Worm (Caenorhabditis elegans) whole organism, L3 larva: ENCODE measurements around the gene Y59C2A.3.
"Not testable (repeated sequence)": the region's sequence is repeated elsewhere in the genome, so short reads cannot be mapped to it uniquely, and the experiment has no call there.

ENCODE experiments used
- R02D3.7 ChIP-seq: fragments of 150-350 bp; optimal IDR thresholded peaks from 2 replicates; lab custom pipeline; 2014; ENCODE audit warnings: missing biosample characterization, missing genetic modification characterization
- ZK546.5 ChIP-seq: sonication (generic microtip); optimal IDR thresholded peaks from 2 replicates; lab custom pipeline; 2017; ENCODE audit warnings: missing biosample characterization, missing genetic modification characterization
- ama-1 ChIP-seq: fragments of 150-350 bp; optimal IDR thresholded peaks from 2 replicates; lab custom pipeline; 2018
- ceh-16 ChIP-seq: sonication (generic microtip); optimal IDR thresholded peaks from 2 replicates; lab custom pipeline; 2017; ENCODE audit warnings: missing biosample characterization, missing genetic modification characterization
- ceh-28 ChIP-seq: fragments of 150-350 bp; optimal IDR thresholded peaks from 2 replicates; lab custom pipeline; 2014; ENCODE audit warnings: missing biosample characterization, missing genetic modification reagents, missing genetic modification characterization
- ceh-9 ChIP-seq: sonication (generic microtip); optimal IDR thresholded peaks from 2 replicates; lab custom pipeline; 2018; ENCODE audit warnings: missing biosample characterization, missing genetic modification characterization
- daf-12 ChIP-seq: fragments of 150-350 bp; optimal IDR thresholded peaks from 2 replicates; lab custom pipeline; 2014; ENCODE audit warnings: missing biosample characterization, missing genetic modification reagents, missing genetic modification characterization
- egl-27 ChIP-seq: sonication (generic microtip); optimal IDR thresholded peaks from 4 replicates; lab custom pipeline; 2017; ENCODE audit warnings: missing biosample characterization, missing genetic modification reagents, missing genetic modification characterization
- egl-5 ChIP-seq: fragments of 150-350 bp; optimal IDR thresholded peaks from 2 replicates; lab custom pipeline; 2017; ENCODE audit warnings: missing biosample characterization, missing genetic modification reagents, missing genetic modification characterization, inconsistent platforms
- elt-1 ChIP-seq: fragments of 150-350 bp; optimal IDR thresholded peaks from 2 replicates; lab custom pipeline; 2014; ENCODE audit warnings: missing biosample characterization, missing genetic modification characterization
- elt-3 ChIP-seq, 3 experiments: fragments of 150-350 bp in 1 of 3; sonication (generic microtip) in 2 of 3; optimal IDR thresholded peaks; 2 replicates in 2 of 3; 4 replicates in 1 of 3; lab custom pipeline; 2014 to 2017; ENCODE audit warnings: missing biosample characterization in 3 of 3, missing genetic modification characterization in 3 of 3
- eor-1 ChIP-seq, 2 experiments: fragments of 150-350 bp; optimal IDR thresholded peaks; 2 replicates each; lab custom pipeline; 2014 to 2018; ENCODE audit warnings: missing biosample characterization in 2 of 2, missing genetic modification characterization in 2 of 2
- fkh-10 ChIP-seq: sonication (generic microtip); optimal IDR thresholded peaks from 2 replicates; lab custom pipeline; 2017; ENCODE audit warnings: missing biosample characterization, missing genetic modification reagents, missing genetic modification characterization
- fkh-2 ChIP-seq: fragments of 150-350 bp; optimal IDR thresholded peaks from 2 replicates; lab custom pipeline; 2014; ENCODE audit warnings: missing biosample characterization, missing genetic modification reagents, missing genetic modification characterization
- fos-1 ChIP-seq: fragments of 150-350 bp; optimal IDR thresholded peaks from 2 replicates; lab custom pipeline; 2014; ENCODE audit warnings: missing biosample characterization, missing genetic modification characterization
- hmg-11 ChIP-seq: sonication (generic microtip); optimal IDR thresholded peaks from 2 replicates; lab custom pipeline; 2016; ENCODE audit warnings: missing genetic modification characterization, missing compliant biosample characterization
- lin-15B ChIP-seq: fragments of 150-350 bp; optimal IDR thresholded peaks from 2 replicates; lab custom pipeline; 2014; ENCODE audit warnings: missing biosample characterization, missing genetic modification characterization
- lin-39 ChIP-seq: fragments of 150-350 bp; optimal IDR thresholded peaks from 2 replicates; lab custom pipeline; 2018; ENCODE audit warnings: missing biosample characterization, missing genetic modification reagents, missing genetic modification characterization
- mml-1 ChIP-seq: fragments of 150-350 bp; sonication (generic microtip); optimal IDR thresholded peaks from 3 replicates; lab custom pipeline; 2014; ENCODE audit warnings: missing biosample characterization, missing genetic modification characterization
- nfya-1 ChIP-seq: sonication (generic microtip); optimal IDR thresholded peaks from 2 replicates; lab custom pipeline; 2017; ENCODE audit warnings: missing genetic modification characterization, mild to moderate bottlenecking, missing compliant biosample characterization, antibody characterized with exemption, moderate library complexity; ENCODE audit not compliant: insufficient read depth
- nhr-11 ChIP-seq: fragments of 150-350 bp; optimal IDR thresholded peaks from 2 replicates; lab custom pipeline; 2014; ENCODE audit warnings: missing biosample characterization, missing genetic modification characterization
- nhr-12 ChIP-seq: fragments of 150-350 bp; optimal IDR thresholded peaks from 2 replicates; lab custom pipeline; 2014; ENCODE audit warnings: missing biosample characterization, missing genetic modification characterization
- nhr-23 ChIP-seq: fragments of 150-350 bp; optimal IDR thresholded peaks from 2 replicates; lab custom pipeline; 2014; ENCODE audit warnings: missing biosample characterization, missing genetic modification reagents, missing genetic modification characterization
- nhr-25 ChIP-seq: sonication (generic microtip); optimal IDR thresholded peaks from 2 replicates; lab custom pipeline; 2017; ENCODE audit warnings: missing biosample characterization, missing genetic modification characterization
- nhr-28 ChIP-seq: fragments of 150-350 bp; optimal IDR thresholded peaks from 2 replicates; lab custom pipeline; 2014; ENCODE audit warnings: missing biosample characterization, missing genetic modification characterization
- nhr-43 ChIP-seq: sonication (generic microtip); optimal IDR thresholded peaks from 2 replicates; lab custom pipeline; 2016; ENCODE audit warnings: mild to moderate bottlenecking, missing genetic modification characterization, missing compliant biosample characterization; ENCODE audit not compliant: poor library complexity, severe bottlenecking
- nhr-67 ChIP-seq: fragments of 150-350 bp; optimal IDR thresholded peaks from 2 replicates; lab custom pipeline; 2014; ENCODE audit warnings: missing biosample characterization, missing genetic modification characterization
- nhr-76 ChIP-seq: fragments of 150-350 bp; sonication (generic microtip); optimal IDR thresholded peaks from 5 replicates; lab custom pipeline; 2014; ENCODE audit warnings: missing biosample characterization, missing genetic modification characterization
- nhr-77 ChIP-seq: fragments of 150-350 bp; optimal IDR thresholded peaks from 2 replicates; lab custom pipeline; 2014; ENCODE audit warnings: missing biosample characterization, missing genetic modification characterization
- pha-4 ChIP-seq: fragments of 150-350 bp; optimal IDR thresholded peaks from 2 replicates; lab custom pipeline; 2014; ENCODE audit warnings: missing biosample characterization, missing genetic modification reagents, missing genetic modification characterization
- pqm-1 ChIP-seq: fragments of 150-350 bp; optimal IDR thresholded peaks from 2 replicates; lab custom pipeline; 2017; ENCODE audit warnings: missing biosample characterization, missing genetic modification characterization, inconsistent platforms
- sea-2 ChIP-seq: fragments of 150-350 bp; sonication (generic microtip); optimal IDR thresholded peaks from 4 replicates; lab custom pipeline; 2014; ENCODE audit warnings: missing biosample characterization, missing genetic modification reagents, missing genetic modification characterization
- skn-1 ChIP-seq: fragments of 150-350 bp; optimal IDR thresholded peaks from 2 replicates; lab custom pipeline; 2014; ENCODE audit warnings: missing biosample characterization, missing genetic modification characterization
- snpc-4 ChIP-seq: fragments of 150-350 bp; optimal IDR thresholded peaks from 2 replicates; lab custom pipeline; 2014; ENCODE audit warnings: missing biosample characterization, missing genetic modification characterization
- tbx-2 ChIP-seq: sonication (generic microtip); optimal IDR thresholded peaks from 2 replicates; lab custom pipeline; 2016; ENCODE audit warnings: mild to moderate bottlenecking, missing genetic modification characterization, missing compliant biosample characterization
- unc-39 ChIP-seq: sonication (generic microtip); optimal IDR thresholded peaks from 4 replicates; lab custom pipeline; 2017; ENCODE audit warnings: missing biosample characterization, missing genetic modification characterization
- unc-62 ChIP-seq: fragments of 150-350 bp; sonication (generic microtip); optimal IDR thresholded peaks from 4 replicates; lab custom pipeline; 2014; ENCODE audit warnings: missing biosample characterization, missing genetic modification reagents, missing genetic modification characterization
- ztf-11 ChIP-seq: fragments of 150-350 bp; optimal IDR thresholded peaks from 2 replicates; lab custom pipeline; 2014; ENCODE audit warnings: missing biosample characterization, missing genetic modification characterization
- ztf-4 ChIP-seq: fragments of 150-350 bp; optimal IDR thresholded peaks from 2 replicates; lab custom pipeline; 2014; ENCODE audit warnings: missing biosample characterization, missing genetic modification characterization

Gene Y59C2A.3

ce11 chrII:2219880-2220279 lies at the start of gene Y59C2A.3:
TSS of gene Y59C2A.3 (minus strand) at chrII:2219921.
- peak; percentile 68 for TF ChIP-seq lin-15B (tag; lab: Kevin White, UChicago)
- peak; percentile 83 for TF ChIP-seq lin-39
- peak; percentile 40 for TF ChIP-seq pha-4 (tag; lab: Kevin White, UChicago)
- no peak for TF ChIP-seq sea-2 (GFP tag; lab: Kevin White, UChicago)
- no peak for TF ChIP-seq ama-1 (lab: Kevin White, UChicago)
- no peak for TF ChIP-seq nhr-76 (tag; lab: Kevin White, UChicago)
- peak; percentile 68 for TF ChIP-seq nfya-1 (tag; lab: Kevin White, UChicago)
- no peak for TF ChIP-seq ceh-9 (tag; lab: Kevin White, UChicago)
- peak; percentile 56 for TF ChIP-seq snpc-4 (tag; lab: Kevin White, UChicago)
- TF ChIP-seq fos-1 (tag; lab: Kevin White, UChicago), result no peak
- TF ChIP-seq hmg-11 (tag; lab: Kevin White, UChicago), result peak; percentile 61

ce11 chrII:2254861-2255260 lies 35.1 kb upstream of the Y59C2A.3 start, which contains the start of gene K09F6.3:
TSS of gene K09F6.3 (plus strand) at chrII:2255161.
- not testable (repeated sequence) for TF ChIP-seq fkh-10 (GFP tag; lab: Kevin White, UChicago); eor-1 (tag; optimal IDR thresholded peaks at IDR 0.05; lab: Kevin White, UChicago); fkh-2 (tag; lab: Kevin White, UChicago)

ce11 chrII:2253676-2254075 lies 34.0 kb upstream of the Y59C2A.3 start:
- TF ChIP-seq ZK546.5 (no peak), nhr-76 (tag; lab: Kevin White, UChicago) (no peak), egl-27 (tag; lab: Kevin White, UChicago) (no peak), elt-1 (tag; lab: Kevin White, UChicago) (no peak), ztf-4 (no peak), nhr-43 (tag; lab: Kevin White, UChicago) (no peak), ceh-9 (tag; lab: Kevin White, UChicago) (no peak), ama-1 (lab: Kevin White, UChicago) (no peak), mml-1 (tag; lab: Kevin White, UChicago) (no peak), elt-3 (tag; optimal IDR thresholded peaks at IDR 0.05; lab: Kevin White, UChicago) (no peak)

- TF ChIP-seq nhr-25 (tag; lab: Kevin White, UChicago) (no peak), elt-1 (tag; lab: Kevin White, UChicago) (no peak), nhr-11 (tag; lab: Kevin White, UChicago) (no peak), skn-1 (no peak), ztf-4 (no peak), nhr-12 (tag; lab: Kevin White, UChicago) (no peak), hmg-11 (tag; lab: Kevin White, UChicago) (no peak), ceh-16 (tag; lab: Kevin White, UChicago) (no peak), ceh-28 (tag; lab: Kevin White, UChicago) (no peak), ceh-9 (tag; lab: Kevin White, UChicago) (no peak), tbx-2 (tag; lab: Kevin White, UChicago) (no peak), nhr-76 (tag; lab: Kevin White, UChicago) (no peak), nhr-23 (tag; lab: Kevin White, UChicago) (no peak), unc-62 (no peak), R02D3.7 (tag; lab: Kevin White, UChicago) (no peak), lin-39 (no peak), nfya-1 (tag; lab: Kevin White, UChicago) (no peak), egl-5 (tag; lab: Kevin White, UChicago) (no peak)
Observed at ce11 chrII:2251617-2252016, 31.9 kb upstream of the Y59C2A.3 start.

- TF ChIP-seq R02D3.7 (tag; lab: Kevin White, UChicago), result no peak
- TF ChIP-seq daf-12 (tag; lab: Kevin White, UChicago), result no peak
- no peak for TF ChIP-seq nhr-11 (tag; lab: Kevin White, UChicago)
- TF ChIP-seq nhr-12 (tag; lab: Kevin White, UChicago), result no peak
- no peak for TF ChIP-seq ztf-11 (tag; lab: Kevin White, UChicago)
- no peak for TF ChIP-seq nhr-67 (tag; lab: Kevin White, UChicago)
- no peak for TF ChIP-seq mml-1 (tag; lab: Kevin White, UChicago)
- TF ChIP-seq nhr-28 (tag; lab: Kevin White, UChicago), result no peak
- TF ChIP-seq eor-1 (tag; optimal IDR thresholded peaks at IDR 0.05; lab: Kevin White, UChicago), result no peak
- no peak for TF ChIP-seq unc-39 (tag; lab: Kevin White, UChicago)
- no peak for TF ChIP-seq nhr-23 (tag; lab: Kevin White, UChicago)
- TF ChIP-seq egl-5 (tag; lab: Kevin White, UChicago), result no peak
- TF ChIP-seq pqm-1 (tag; lab: Kevin White, UChicago), result no peak
- no peak for TF ChIP-seq hmg-11 (tag; lab: Kevin White, UChicago)
- no peak for TF ChIP-seq ceh-16 (tag; lab: Kevin White, UChicago)
- TF ChIP-seq nhr-77 (tag; lab: Kevin White, UChicago), result no peak
- no peak for TF ChIP-seq skn-1
- TF ChIP-seq egl-27 (tag; lab: Kevin White, UChicago), result no peak
- no peak for TF ChIP-seq nhr-25 (tag; lab: Kevin White, UChicago)
Observed at ce11 chrII:2243342-2243741, 23.6 kb upstream of the Y59C2A.3 start, which contains the start of gene F54A3.2. TSS of gene F54A3.2 (plus strand) at chrII:2243642.
